Worm (Caenorhabditis elegans) whole organism, L2 larva: ENCODE results near the gene F37C12.21.
A peak's percentile ranks its signal among the peaks of the same experiment; 100 is the strongest.

ENCODE experiments used
- C34F6.9 ChIP-seq: fragments of 150-350 bp; optimal IDR thresholded peaks from 2 replicates; lab custom pipeline; 2014; ENCODE audit warnings: missing biosample characterization, missing genetic modification characterization
- F13H6.1 ChIP-seq: sonication (generic microtip); optimal IDR thresholded peaks from 2 replicates; lab custom pipeline; 2016; ENCODE audit warnings: missing genetic modification characterization, missing compliant biosample characterization
- R02D3.7 ChIP-seq: fragments of 150-350 bp; optimal IDR thresholded peaks from 2 replicates; lab custom pipeline; 2014; ENCODE audit warnings: missing biosample characterization, missing genetic modification characterization
- Y55F3AM.14 ChIP-seq: fragments of 200-800 bp; sonication (Bioruptor generic); optimal IDR thresholded peaks from 2 replicates; lab custom pipeline; 2018; ENCODE audit warnings: mild to moderate bottlenecking, missing genetic modification characterization, missing compliant biosample characterization
- ZK546.5 ChIP-seq: sonication (generic microtip); optimal IDR thresholded peaks from 2 replicates; lab custom pipeline; 2017; ENCODE audit warnings: missing biosample characterization, missing genetic modification characterization
- alr-1 ChIP-seq: fragments of 150-350 bp; optimal IDR thresholded peaks from 2 replicates; lab custom pipeline; 2014; ENCODE audit warnings: missing biosample characterization, missing genetic modification characterization
- aly-2 ChIP-seq: fragments of 150-350 bp; optimal IDR thresholded peaks from 2 replicates; lab custom pipeline; 2014; ENCODE audit warnings: missing biosample characterization, missing genetic modification characterization
- ama-1 ChIP-seq: fragments of 150-350 bp; optimal IDR thresholded peaks from 2 replicates; lab custom pipeline; 2018; ENCODE audit warnings: inconsistent platforms
- blmp-1 ChIP-seq: sonication (generic microtip); optimal IDR thresholded peaks from 2 replicates; lab custom pipeline; 2017; ENCODE audit warnings: missing genetic modification characterization, mild to moderate bottlenecking, missing compliant biosample characterization, antibody characterized with exemption, moderate library complexity; ENCODE audit not compliant: insufficient read depth
- ceh-16 ChIP-seq: fragments of 150-350 bp; optimal IDR thresholded peaks from 2 replicates; lab custom pipeline; 2014; ENCODE audit warnings: missing biosample characterization, missing genetic modification characterization
- ceh-82 ChIP-seq: fragments of 150-350 bp; optimal IDR thresholded peaks from 2 replicates; lab custom pipeline; 2014; ENCODE audit warnings: missing biosample characterization, missing genetic modification characterization
- crh-2 ChIP-seq: sonication (generic microtip); optimal IDR thresholded peaks from 2 replicates; lab custom pipeline; 2017; ENCODE audit warnings: missing biosample characterization, missing genetic modification characterization
- dmd-4 ChIP-seq: sonication (generic microtip); optimal IDR thresholded peaks from 2 replicates; lab custom pipeline; 2017; ENCODE audit warnings: missing biosample characterization, missing genetic modification characterization
- egl-27 ChIP-seq: sonication (generic microtip); optimal IDR thresholded peaks from 3 replicates; lab custom pipeline; 2017; ENCODE audit warnings: missing biosample characterization, missing genetic modification reagents, missing genetic modification characterization
- elt-1 ChIP-seq: fragments of 150-350 bp; optimal IDR thresholded peaks from 2 replicates; lab custom pipeline; 2014; ENCODE audit warnings: missing biosample characterization, missing genetic modification characterization
- elt-3 ChIP-seq: sonication (generic microtip); optimal IDR thresholded peaks from 2 replicates; lab custom pipeline; 2017; ENCODE audit warnings: missing biosample characterization, missing genetic modification characterization
- fos-1 ChIP-seq: fragments of 150-350 bp; optimal IDR thresholded peaks from 2 replicates; lab custom pipeline; 2014; ENCODE audit warnings: missing biosample characterization, missing genetic modification characterization
- gmeb-1 ChIP-seq: fragments of 150-350 bp; optimal IDR thresholded peaks from 2 replicates; lab custom pipeline; 2014; ENCODE audit warnings: missing biosample characterization, missing genetic modification characterization
- lin-11 ChIP-seq: fragments of 150-350 bp; sonication (generic microtip); optimal IDR thresholded peaks from 2 replicates; lab custom pipeline; 2014; ENCODE audit warnings: missing biosample characterization, missing genetic modification characterization, inconsistent platforms, mixed read lengths
- lin-13 ChIP-seq: fragments of 150-350 bp; optimal IDR thresholded peaks from 2 replicates; lab custom pipeline; 2014; ENCODE audit warnings: missing biosample characterization, missing genetic modification reagents, missing genetic modification characterization
- lin-39 ChIP-seq: fragments of 150-350 bp; optimal IDR thresholded peaks from 2 replicates; lab custom pipeline; 2014; ENCODE audit warnings: missing biosample characterization, missing genetic modification reagents, missing genetic modification characterization
- lsy-2 ChIP-seq, 2 experiments: fragments of 150-350 bp in 1 of 2; sonication (generic microtip) in 1 of 2; optimal IDR thresholded peaks; 2 replicates each; lab custom pipeline; 2014 to 2017; ENCODE audit warnings: missing biosample characterization in 2 of 2, missing genetic modification characterization in 2 of 2
- mab-5 ChIP-seq: fragments of 150-350 bp; optimal IDR thresholded peaks from 2 replicates; lab custom pipeline; 2014; ENCODE audit warnings: missing biosample characterization, missing genetic modification characterization
- mbf-1 ChIP-seq: sonication (generic microtip); optimal IDR thresholded peaks from 2 replicates; lab custom pipeline; 2017; ENCODE audit warnings: missing biosample characterization, missing genetic modification characterization
- mdl-1 ChIP-seq, 2 experiments: fragments of 150-350 bp in 1 of 2; sonication (generic microtip) in 1 of 2; optimal IDR thresholded peaks; 2 replicates each; lab custom pipeline; 2017; ENCODE audit warnings: missing biosample characterization in 2 of 2, missing genetic modification characterization in 2 of 2
- nhr-10 ChIP-seq: sonication (generic microtip); optimal IDR thresholded peaks from 2 replicates; lab custom pipeline; 2017; ENCODE audit warnings: missing biosample characterization, missing genetic modification characterization
- nhr-11 ChIP-seq: fragments of 150-350 bp; optimal IDR thresholded peaks from 2 replicates; lab custom pipeline; 2014; ENCODE audit warnings: missing biosample characterization, missing genetic modification characterization
- nhr-12 ChIP-seq: fragments of 150-350 bp; optimal IDR thresholded peaks from 2 replicates; lab custom pipeline; 2014; ENCODE audit warnings: missing biosample characterization, missing genetic modification characterization
- nhr-129 ChIP-seq: fragments of 150-350 bp; optimal IDR thresholded peaks from 2 replicates; lab custom pipeline; 2014; ENCODE audit warnings: missing biosample characterization, missing genetic modification characterization
- nhr-21 ChIP-seq: fragments of 150-350 bp; optimal IDR thresholded peaks from 2 replicates; lab custom pipeline; 2014; ENCODE audit warnings: missing biosample characterization, missing genetic modification characterization
- nhr-23 ChIP-seq: fragments of 150-350 bp; optimal IDR thresholded peaks from 2 replicates; lab custom pipeline; 2014; ENCODE audit warnings: missing biosample characterization, missing genetic modification reagents, missing genetic modification characterization
- nhr-237 ChIP-seq: fragments of 150-350 bp; optimal IDR thresholded peaks from 2 replicates; lab custom pipeline; 2014; ENCODE audit warnings: missing biosample characterization, missing genetic modification characterization
- nhr-25 ChIP-seq: fragments of 150-350 bp; sonication (generic microtip); optimal IDR thresholded peaks from 3 replicates; lab custom pipeline; 2014; ENCODE audit warnings: missing biosample characterization, missing genetic modification characterization
- nhr-6 ChIP-seq: fragments of 150-350 bp; optimal IDR thresholded peaks from 2 replicates; lab custom pipeline; 2014; ENCODE audit warnings: missing biosample characterization, missing genetic modification characterization
- nhr-77 ChIP-seq: fragments of 150-350 bp; optimal IDR thresholded peaks from 2 replicates; lab custom pipeline; 2014; ENCODE audit warnings: missing biosample characterization, missing genetic modification characterization
- peb-1 ChIP-seq: fragments of 150-350 bp; optimal IDR thresholded peaks from 2 replicates; lab custom pipeline; 2014; ENCODE audit warnings: missing biosample characterization, missing genetic modification characterization
- sem-4 ChIP-seq: fragments of 150-350 bp; optimal IDR thresholded peaks from 2 replicates; lab custom pipeline; 2014; ENCODE audit warnings: missing biosample characterization, missing genetic modification reagents, missing genetic modification characterization
- skn-1 ChIP-seq: sonication (generic microtip); optimal IDR thresholded peaks from 2 replicates; lab custom pipeline; 2017; ENCODE audit warnings: missing biosample characterization, missing genetic modification characterization
- sma-3 ChIP-seq: sonication (generic microtip); optimal IDR thresholded peaks from 2 replicates; lab custom pipeline; 2016; ENCODE audit warnings: missing genetic modification reagents, missing genetic modification characterization, missing compliant biosample characterization
- sma-9 ChIP-seq, 2 experiments: fragments of 150-350 bp in 1 of 2; sonication (generic microtip) in 1 of 2; optimal IDR thresholded peaks; 2 replicates each; lab custom pipeline; 2014 to 2016; ENCODE audit warnings: missing genetic modification characterization in 2 of 2, mild to moderate bottlenecking in 1 of 2, missing biosample characterization in 1 of 2, missing compliant biosample characterization in 1 of 2, missing genetic modification reagents in 1 of 2, moderate library complexity in 1 of 2
- snpc-4 ChIP-seq: fragments of 150-350 bp; optimal IDR thresholded peaks from 2 replicates; lab custom pipeline; 2014; ENCODE audit warnings: missing biosample characterization, missing genetic modification characterization
- unc-39 ChIP-seq: fragments of 150-350 bp; optimal IDR thresholded peaks from 2 replicates; lab custom pipeline; 2014; ENCODE audit warnings: missing biosample characterization, missing genetic modification characterization
- unc-55 ChIP-seq: fragments of 150-350 bp; sonication (generic microtip); optimal IDR thresholded peaks from 3 replicates; lab custom pipeline; 2014; ENCODE audit warnings: missing biosample characterization, missing genetic modification reagents, missing genetic modification characterization
- unc-62 ChIP-seq: fragments of 150-350 bp; optimal IDR thresholded peaks from 2 replicates; lab custom pipeline; 2014; ENCODE audit warnings: missing biosample characterization, missing genetic modification reagents, missing genetic modification characterization
- zag-1 ChIP-seq: fragments of 150-350 bp; optimal IDR thresholded peaks from 2 replicates; lab custom pipeline; 2014; ENCODE audit warnings: missing biosample characterization, missing genetic modification characterization
- ztf-1 ChIP-seq: fragments of 200-800 bp; sonication (Bioruptor generic); conservative IDR thresholded peaks from 2 replicates; pipeline ENCODE4 v1.3.6; 2022; ENCODE audit warnings: missing genetic modification characterization, missing compliant biosample characterization
- ztf-11 ChIP-seq: sonication (generic microtip); optimal IDR thresholded peaks from 2 replicates; lab custom pipeline; 2017; ENCODE audit warnings: missing biosample characterization, missing genetic modification characterization
- ztf-4 ChIP-seq: fragments of 150-350 bp; optimal IDR thresholded peaks from 2 replicates; lab custom pipeline; 2014; ENCODE audit warnings: missing biosample characterization, missing genetic modification characterization

The F37C12.21 gene

DNA sequence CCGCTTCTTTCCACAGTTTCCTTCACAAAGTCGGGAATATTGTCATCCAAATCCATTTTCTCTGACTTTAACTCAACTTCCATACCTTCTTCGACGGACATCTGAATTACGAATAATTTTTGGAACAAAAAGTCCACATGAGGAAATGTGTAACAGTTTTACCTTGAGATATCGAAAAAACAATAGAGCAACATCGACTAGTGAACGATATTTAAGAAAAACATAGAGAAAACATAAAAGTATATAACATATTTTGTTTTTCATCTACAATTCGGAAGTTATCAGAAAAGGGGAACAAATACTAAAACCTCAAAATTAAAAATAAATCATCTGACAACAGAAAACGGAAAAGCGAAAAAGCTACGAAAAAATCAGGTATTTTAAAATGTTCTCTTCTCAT lies 44.6 kb downstream of the F37C12.21 start, which contains the start of gene adr-2:
Gene adr-2 (minus strand): TSS at position 101 of the 400 bp plus-strand sequence.
- TF ChIP-seq unc-62 (no peak), ama-1 (lab: Kevin White, UChicago) (no peak), lin-39 (no peak), nhr-25 (no peak), C34F6.9 (tag; lab: Kevin White, UChicago) (no peak), nhr-23 (tag; lab: Kevin White, UChicago) (no peak), sma-3 (GFP tag; lab: Kevin White, UChicago) (no peak), nhr-237 (tag; lab: Kevin White, UChicago) (no peak), nhr-11 (tag; lab: Kevin White, UChicago) (no peak), unc-39 (tag; lab: Kevin White, UChicago) (no peak), lin-11 (tag; lab: Kevin White, UChicago) (no peak), sma-9 (GFP tag; optimal IDR thresholded peaks at IDR 0.05; lab: Kevin White, UChicago) (no peak), sma-9 (tag; optimal IDR thresholded peaks at IDR 0.05; lab: Kevin White, UChicago) (no peak), nhr-77 (tag; lab: Kevin White, UChicago) (no peak), nhr-12 (tag; lab: Kevin White, UChicago) (no peak), snpc-4 (tag; lab: Kevin White, UChicago) (no peak), R02D3.7 (tag; lab: Kevin White, UChicago) (no peak), ZK546.5 (tag; lab: Kevin White, UChicago) (no peak), fos-1 (tag; lab: Kevin White, UChicago) (no peak), nhr-10 (tag; lab: Kevin White, UChicago) (no peak)
- TF ChIP-seq, all 48 proteins: peak for 0

DNA sequence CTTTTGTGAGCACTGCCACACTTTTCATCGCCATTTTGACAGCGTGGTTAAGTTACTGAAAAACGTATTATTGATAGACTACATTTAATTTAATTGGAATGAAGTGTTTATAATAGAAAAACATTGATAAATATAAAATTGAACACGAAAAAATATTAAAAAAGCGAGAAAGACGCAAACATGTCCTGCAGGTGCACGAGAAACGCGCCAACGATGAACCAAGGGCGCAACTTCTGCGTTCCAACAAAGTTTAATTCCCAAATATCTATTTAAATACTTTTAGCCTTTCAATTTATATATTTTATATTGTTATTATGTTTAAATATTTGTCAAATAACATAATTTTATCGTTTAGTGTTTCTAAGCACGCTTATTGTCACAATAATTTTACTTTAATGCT lies 46.0 kb downstream of the F37C12.21 start, which contains the start of gene ndus-8:
Gene ndus-8 (minus strand): TSS at position 55 of the 400 bp plus-strand sequence.
- peak; percentile 40 for TF ChIP-seq F13H6.1 (tag; lab: Kevin White, UChicago)
- peak; percentile 59 for TF ChIP-seq ztf-4 (tag; lab: Kevin White, UChicago)
- TF ChIP-seq aly-2 (tag; lab: Kevin White, UChicago): no peak
- no peak for TF ChIP-seq nhr-10 (tag; lab: Kevin White, UChicago)
- TF ChIP-seq ama-1 (lab: Kevin White, UChicago): no peak
- peak; percentile 61 to 86 for TF ChIP-seq lsy-2 (tag; optimal IDR thresholded peaks at IDR 0.05; lab: Kevin White, UChicago)
- TF ChIP-seq sma-3 (GFP tag; lab: Kevin White, UChicago): peak; percentile 58
- peak; percentile 7 for TF ChIP-seq fos-1 (tag; lab: Kevin White, UChicago)
- TF ChIP-seq nhr-77 (tag; lab: Kevin White, UChicago): no peak
- TF ChIP-seq sma-9 (GFP tag; optimal IDR thresholded peaks at IDR 0.05; lab: Kevin White, UChicago): peak; percentile 86
- TF ChIP-seq sma-9 (tag; optimal IDR thresholded peaks at IDR 0.05; lab: Kevin White, UChicago): no peak
- TF ChIP-seq nhr-6 (tag; lab: Kevin White, UChicago): peak; percentile 32
- peak; percentile 60 for TF ChIP-seq lin-13 (GFP tag; lab: Kevin White, UChicago)
- no peak for TF ChIP-seq mbf-1 (tag; lab: Kevin White, UChicago)
- no peak for TF ChIP-seq ztf-1 (GFP tag; lab: Robert Waterston, UW)
- no peak for TF ChIP-seq zag-1 (tag; lab: Kevin White, UChicago)
- no peak for TF ChIP-seq ztf-11 (tag; lab: Kevin White, UChicago)
- peak; percentile 54 for TF ChIP-seq nhr-21 (tag; lab: Kevin White, UChicago)
- peak; percentile 36 for TF ChIP-seq sem-4 (tag; lab: Kevin White, UChicago)
- peak; percentile 59 for TF ChIP-seq egl-27
- TF ChIP-seq nhr-129 (tag; lab: Kevin White, UChicago): peak; percentile 43
- TF ChIP-seq ceh-82 (tag; lab: Kevin White, UChicago): no peak
- TF ChIP-seq elt-3: no peak
- TF ChIP-seq R02D3.7 (tag; lab: Kevin White, UChicago): no peak
- no peak for TF ChIP-seq nhr-237 (tag; lab: Kevin White, UChicago)
- peak; percentile 79 for TF ChIP-seq C34F6.9 (tag; lab: Kevin White, UChicago)
- no peak for TF ChIP-seq blmp-1 (tag; lab: Kevin White, UChicago)
- TF ChIP-seq peb-1 (tag; lab: Kevin White, UChicago): no peak
- peak; percentile 74 for TF ChIP-seq snpc-4 (tag; lab: Kevin White, UChicago)
- TF ChIP-seq unc-55 (GFP tag; lab: Kevin White, UChicago): no peak
- TF ChIP-seq unc-39 (tag; lab: Kevin White, UChicago): no peak
- TF ChIP-seq nhr-11 (tag; lab: Kevin White, UChicago): no peak
- no peak for TF ChIP-seq mab-5 (tag; lab: Kevin White, UChicago)
- no peak for TF ChIP-seq nhr-12 (tag; lab: Kevin White, UChicago)
- peak; percentile 67 for TF ChIP-seq crh-2 (tag; lab: Kevin White, UChicago)
- TF ChIP-seq mdl-1 (tag; optimal IDR thresholded peaks at IDR 0.05; lab: Kevin White, UChicago): no peak
- no peak for TF ChIP-seq ceh-16 (tag; lab: Kevin White, UChicago)
- TF ChIP-seq gmeb-1 (tag; lab: Kevin White, UChicago): peak; percentile 75
- TF ChIP-seq lin-39: no peak
- TF ChIP-seq skn-1 (tag; lab: Kevin White, UChicago): no peak
- TF ChIP-seq dmd-4 (tag; lab: Kevin White, UChicago): no peak
- TF ChIP-seq Y55F3AM.14 (GFP tag; lab: Kevin White, UChicago): no peak
- no peak for TF ChIP-seq unc-62
- peak; percentile 54 for TF ChIP-seq lin-11 (tag; lab: Kevin White, UChicago)
- no peak for TF ChIP-seq ZK546.5 (tag; lab: Kevin White, UChicago)
- no peak for TF ChIP-seq elt-1 (tag; lab: Kevin White, UChicago)
- TF ChIP-seq nhr-25: peak; percentile 69
- no peak for TF ChIP-seq nhr-23 (tag; lab: Kevin White, UChicago)
- TF ChIP-seq alr-1 (tag; lab: Kevin White, UChicago): no peak
